Fruit fly (Drosophila melanogaster) whole organism, prepupa: ENCODE results near the gene Cpr65Av.
A peak's percentile ranks its signal among the peaks of the same experiment; 100 is the strongest.

Experiments used
- CG10631 ChIP-seq: fragments of 200-800 bp; sonication (Bioruptor generic); optimal IDR thresholded peaks from 2 replicates; lab custom pipeline; 2016; ENCODE audit warnings: missing biosample characterization, missing genetic modification characterization
- CG10669 ChIP-seq: fragments of 200-800 bp; sonication (Bioruptor generic); optimal IDR thresholded peaks from 3 replicates; lab custom pipeline; 2018; ENCODE audit warnings: missing biosample characterization, mild to moderate bottlenecking, missing genetic modification characterization, moderate library complexity
- CG11294 ChIP-seq: fragments of 200-800 bp; sonication (Bioruptor generic); IDR thresholded peaks from 2 replicates; pipeline ENCODE4 v1.3.6; 2022; ENCODE audit warnings: missing biosample characterization, missing genetic modification characterization
- CG11762 ChIP-seq: fragments of 200-800 bp; sonication (Bioruptor generic); optimal IDR thresholded peaks from 3 replicates; lab custom pipeline; 2016; ENCODE audit warnings: missing biosample characterization, missing genetic modification characterization; ENCODE audit not compliant: insufficient read depth
- CG15336 ChIP-seq: fragments of 200-800 bp; sonication (Bioruptor generic); IDR thresholded peaks from 2 replicates; pipeline ENCODE4 v1.3.6; 2022; ENCODE audit warnings: missing biosample characterization, missing genetic modification characterization
- CG16779 ChIP-seq: fragments of 200-800 bp; sonication (Bioruptor generic); optimal IDR thresholded peaks from 3 replicates; lab custom pipeline; 2017; ENCODE audit warnings: missing biosample characterization, mild to moderate bottlenecking, missing genetic modification characterization
- CG3032 ChIP-seq: fragments of 200-800 bp; optimal IDR thresholded peaks from 2 replicates; lab custom pipeline; 2019; ENCODE audit warnings: missing biosample characterization, mild to moderate bottlenecking, missing genetic modification characterization, moderate library complexity
- CG32006 ChIP-seq: fragments of 200-800 bp; sonication (Bioruptor generic); optimal IDR thresholded peaks from 3 replicates; lab custom pipeline; 2017; ENCODE audit warnings: missing biosample characterization, mild to moderate bottlenecking, missing genetic modification characterization
- CG34406 ChIP-seq: fragments of 200-800 bp; sonication (Bioruptor generic); optimal IDR thresholded peaks from 3 replicates; lab custom pipeline; 2016; ENCODE audit warnings: missing biosample characterization, missing genetic modification characterization
- CG3919 ChIP-seq: fragments of 200-800 bp; sonication (Bioruptor generic); optimal IDR thresholded peaks from 3 replicates; lab custom pipeline; 2016; ENCODE audit warnings: missing biosample characterization, missing genetic modification characterization
- CG4318 ChIP-seq: fragments of 200-800 bp; sonication (Bioruptor generic); optimal IDR thresholded peaks from 3 replicates; lab custom pipeline; 2017; ENCODE audit warnings: missing biosample characterization, mild to moderate bottlenecking, missing genetic modification characterization
- CG6276 ChIP-seq: fragments of 200-800 bp; sonication (Bioruptor generic); optimal IDR thresholded peaks from 2 replicates; lab custom pipeline; 2017; ENCODE audit warnings: missing biosample characterization, mild to moderate bottlenecking, missing genetic modification characterization
- CG6792 ChIP-seq: fragments of 200-800 bp; sonication (Bioruptor generic); optimal IDR thresholded peaks from 3 replicates; lab custom pipeline; 2016; ENCODE audit warnings: missing biosample characterization, missing genetic modification characterization
- CG6808 ChIP-seq: fragments of 200-800 bp; sonication (Bioruptor generic); optimal IDR thresholded peaks from 3 replicates; lab custom pipeline; 2017; ENCODE audit warnings: missing biosample characterization, missing genetic modification characterization, mild to moderate bottlenecking, moderate library complexity, missing genetic modification reagents
- CG6854 ChIP-seq: fragments of 200-800 bp; sonication (Bioruptor generic); optimal IDR thresholded peaks from 2 replicates; lab custom pipeline; 2017; ENCODE audit warnings: missing biosample characterization, mild to moderate bottlenecking, missing genetic modification characterization
- CG7368 ChIP-seq: fragments of 200-800 bp; sonication (Bioruptor generic); optimal IDR thresholded peaks from 3 replicates; lab custom pipeline; 2016; ENCODE audit warnings: missing biosample characterization, missing genetic modification characterization
- CG8319 ChIP-seq: fragments of 200-800 bp; sonication (Bioruptor generic); optimal IDR thresholded peaks from 3 replicates; lab custom pipeline; 2016; ENCODE audit warnings: missing biosample characterization, missing genetic modification characterization
- CG8632 ChIP-seq: fragments of 200-800 bp; sonication (Bioruptor generic); optimal IDR thresholded peaks from 3 replicates; lab custom pipeline; 2016; ENCODE audit warnings: missing biosample characterization, missing genetic modification characterization
- Eip75B ChIP-seq: fragments of 200-800 bp; sonication (Bioruptor generic); optimal IDR thresholded peaks from 3 replicates; lab custom pipeline; 2016; ENCODE audit warnings: missing biosample characterization, missing genetic modification characterization
- Eip78C ChIP-seq: fragments of 200-800 bp; sonication (Bioruptor generic); peaks from one replicate; lab custom pipeline; 2016; ENCODE audit warnings: missing biosample characterization, missing genetic modification characterization
- Ets21C ChIP-seq: fragments of 200-800 bp; sonication (Bioruptor generic); optimal IDR thresholded peaks from 3 replicates; lab custom pipeline; 2016; ENCODE audit warnings: missing biosample characterization, missing genetic modification characterization
- Ets96B ChIP-seq: fragments of 200-800 bp; optimal IDR thresholded peaks from 2 replicates; lab custom pipeline; 2019; ENCODE audit warnings: missing biosample characterization, mild to moderate bottlenecking, missing genetic modification characterization, moderate library complexity
- Hr38 ChIP-seq: sonication (Bioruptor generic); optimal IDR thresholded peaks from 2 replicates; lab custom pipeline; 2016; ENCODE audit warnings: missing biosample characterization, missing genetic modification characterization
- Lpt ChIP-seq: fragments of 200-800 bp; sonication (Bioruptor generic); optimal IDR thresholded peaks from 3 replicates; lab custom pipeline; 2016; ENCODE audit warnings: missing biosample characterization, missing genetic modification characterization
- Met ChIP-seq: fragments of 200-800 bp; sonication (Bioruptor generic); optimal IDR thresholded peaks from 3 replicates; lab custom pipeline; 2016; ENCODE audit warnings: missing biosample characterization, missing genetic modification characterization
- Smox ChIP-seq: fragments of 200-800 bp; sonication (Bioruptor generic); optimal IDR thresholded peaks from 3 replicates; lab custom pipeline; 2016; ENCODE audit warnings: missing biosample characterization, missing genetic modification characterization
- Sox14 ChIP-seq: fragments of 200-800 bp; sonication (Bioruptor generic); optimal IDR thresholded peaks from 3 replicates; lab custom pipeline; 2016; ENCODE audit warnings: missing biosample characterization, missing genetic modification characterization
- Sox15 ChIP-seq: fragments of 200-800 bp; sonication (Bioruptor generic); optimal IDR thresholded peaks from 3 replicates; lab custom pipeline; 2016; ENCODE audit warnings: missing biosample characterization, missing genetic modification characterization
- achi ChIP-seq: fragments of 200-800 bp; sonication (Bioruptor generic); optimal IDR thresholded peaks from 3 replicates; lab custom pipeline; 2016; ENCODE audit warnings: missing biosample characterization, missing genetic modification characterization
- acj6 ChIP-seq: fragments of 200-800 bp; sonication (Bioruptor generic); optimal IDR thresholded peaks from 3 replicates; lab custom pipeline; 2016; ENCODE audit warnings: missing biosample characterization, missing genetic modification characterization
- cyc ChIP-seq: fragments of 200-800 bp; sonication (Bioruptor generic); optimal IDR thresholded peaks from 3 replicates; lab custom pipeline; 2016; ENCODE audit warnings: missing biosample characterization, missing genetic modification characterization
- dac ChIP-seq: fragments of 200-800 bp; sonication (Bioruptor generic); optimal IDR thresholded peaks from 2 replicates; lab custom pipeline; 2017; ENCODE audit warnings: missing biosample characterization, mild to moderate bottlenecking, missing genetic modification characterization
- dsx ChIP-seq: fragments of 200-800 bp; optimal IDR thresholded peaks from 3 replicates; lab custom pipeline; 2019; ENCODE audit warnings: missing biosample characterization, mild to moderate bottlenecking, missing genetic modification characterization, moderate library complexity; ENCODE audit not compliant: poor library complexity, severe bottlenecking
- eg ChIP-seq: fragments of 200-800 bp; sonication (Bioruptor generic); IDR thresholded peaks from 3 replicates; pipeline ENCODE4 v1.3.6; 2022; ENCODE audit warnings: missing biosample characterization, missing genetic modification characterization
- esn ChIP-seq: fragments of 200-800 bp; sonication (Bioruptor generic); optimal IDR thresholded peaks from 2 replicates; lab custom pipeline; 2016; ENCODE audit warnings: missing biosample characterization, mild to moderate bottlenecking, missing genetic modification characterization, moderate library complexity
- fd59A ChIP-seq: fragments of 200-800 bp; sonication (Bioruptor generic); optimal IDR thresholded peaks from 2 replicates; lab custom pipeline; 2017; ENCODE audit warnings: missing biosample characterization, mild to moderate bottlenecking, missing genetic modification characterization, missing genetic modification reagents
- fd85E ChIP-seq: fragments of 200-800 bp; sonication (Bioruptor generic); optimal IDR thresholded peaks from 3 replicates; lab custom pipeline; 2016; ENCODE audit warnings: missing biosample characterization, missing genetic modification characterization
- fkh ChIP-seq: fragments of 200-800 bp; sonication (Bioruptor generic); optimal IDR thresholded peaks from 3 replicates; lab custom pipeline; 2017; ENCODE audit warnings: missing biosample characterization, mild to moderate bottlenecking, missing genetic modification characterization, moderate library complexity
- lz ChIP-seq: fragments of 200-800 bp; sonication (Bioruptor generic); optimal IDR thresholded peaks from 3 replicates; lab custom pipeline; 2016; ENCODE audit warnings: missing biosample characterization, missing genetic modification characterization
- net ChIP-seq: fragments of 200-800 bp; sonication (Bioruptor generic); optimal IDR thresholded peaks from 3 replicates; lab custom pipeline; 2016; ENCODE audit warnings: missing biosample characterization, missing genetic modification characterization
- pdm3 ChIP-seq: fragments of 200-800 bp; sonication (Bioruptor generic); optimal IDR thresholded peaks from 3 replicates; lab custom pipeline; 2016; ENCODE audit warnings: missing biosample characterization, missing genetic modification characterization
- salr ChIP-seq, 2 experiments: fragments of 200-800 bp; sonication (Bioruptor generic); optimal IDR thresholded peaks; 3 replicates each; lab custom pipeline; 2016 to 2018; ENCODE audit warnings: missing biosample characterization in 2 of 2, missing genetic modification characterization in 2 of 2, mild to moderate bottlenecking in 1 of 2
- spab ChIP-seq: fragments of 200-800 bp; sonication (Bioruptor generic); optimal IDR thresholded peaks from 2 replicates; lab custom pipeline; 2017; ENCODE audit warnings: missing biosample characterization, mild to moderate bottlenecking, missing genetic modification characterization, missing genetic modification reagents
- ss ChIP-seq, 2 experiments: fragments of 200-800 bp; sonication (Bioruptor generic); optimal IDR thresholded peaks; 2 replicates in 1 of 2; 3 replicates in 1 of 2; lab custom pipeline; 2017 to 2018; ENCODE audit warnings: mild to moderate bottlenecking in 2 of 2, missing biosample characterization in 2 of 2, missing genetic modification characterization in 2 of 2, moderate library complexity in 1 of 2
- svp ChIP-seq: fragments of 200-800 bp; sonication (Bioruptor generic); peaks from one replicate; lab custom pipeline; 2016; ENCODE audit warnings: missing biosample characterization, missing genetic modification characterization
- vri ChIP-seq: fragments of 200-800 bp; sonication (Bioruptor generic); optimal IDR thresholded peaks from 3 replicates; lab custom pipeline; 2016; ENCODE audit warnings: missing biosample characterization, mild to moderate bottlenecking, missing genetic modification characterization

The Cpr65Av gene

DNA sequence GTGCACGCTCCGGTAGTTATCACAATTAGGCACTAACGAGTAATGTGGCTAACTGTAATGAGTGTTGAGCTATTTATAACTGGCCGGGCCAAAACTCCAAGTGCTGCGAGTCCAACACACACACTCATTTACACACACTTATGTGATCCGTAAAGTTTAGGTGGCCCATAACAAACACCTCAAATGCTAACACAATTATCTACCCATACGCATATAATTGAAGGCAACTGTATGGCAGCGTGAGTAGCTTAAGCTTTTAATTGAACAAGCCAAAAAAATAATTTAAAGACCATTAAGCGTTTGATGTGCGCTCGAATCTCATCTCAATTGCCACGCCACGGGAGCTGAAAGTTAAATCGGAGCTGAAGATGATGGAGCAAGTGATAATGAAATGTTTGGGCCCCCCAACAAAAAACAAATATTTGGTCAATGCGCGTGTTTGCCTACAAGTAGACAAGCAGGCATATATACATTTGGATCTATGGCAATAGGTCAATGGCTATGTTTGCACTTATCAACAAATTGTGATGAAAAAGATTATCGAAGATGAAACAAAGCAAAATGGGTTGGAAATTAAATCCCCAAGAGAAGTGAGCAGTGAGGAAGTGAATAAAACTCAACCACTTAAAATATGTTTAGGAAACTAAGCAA, at the start of gene Cpr65Av:
TSS of gene Cpr65Av (minus strand) at position 51 of the 651 bp plus-strand sequence.
- TF ChIP-seq CG34406 (GFP tag; lab: Kevin White, UChicago) (no peak), fkh (GFP tag; lab: Kevin White, UChicago) (peak; percentile 56)

DNA sequence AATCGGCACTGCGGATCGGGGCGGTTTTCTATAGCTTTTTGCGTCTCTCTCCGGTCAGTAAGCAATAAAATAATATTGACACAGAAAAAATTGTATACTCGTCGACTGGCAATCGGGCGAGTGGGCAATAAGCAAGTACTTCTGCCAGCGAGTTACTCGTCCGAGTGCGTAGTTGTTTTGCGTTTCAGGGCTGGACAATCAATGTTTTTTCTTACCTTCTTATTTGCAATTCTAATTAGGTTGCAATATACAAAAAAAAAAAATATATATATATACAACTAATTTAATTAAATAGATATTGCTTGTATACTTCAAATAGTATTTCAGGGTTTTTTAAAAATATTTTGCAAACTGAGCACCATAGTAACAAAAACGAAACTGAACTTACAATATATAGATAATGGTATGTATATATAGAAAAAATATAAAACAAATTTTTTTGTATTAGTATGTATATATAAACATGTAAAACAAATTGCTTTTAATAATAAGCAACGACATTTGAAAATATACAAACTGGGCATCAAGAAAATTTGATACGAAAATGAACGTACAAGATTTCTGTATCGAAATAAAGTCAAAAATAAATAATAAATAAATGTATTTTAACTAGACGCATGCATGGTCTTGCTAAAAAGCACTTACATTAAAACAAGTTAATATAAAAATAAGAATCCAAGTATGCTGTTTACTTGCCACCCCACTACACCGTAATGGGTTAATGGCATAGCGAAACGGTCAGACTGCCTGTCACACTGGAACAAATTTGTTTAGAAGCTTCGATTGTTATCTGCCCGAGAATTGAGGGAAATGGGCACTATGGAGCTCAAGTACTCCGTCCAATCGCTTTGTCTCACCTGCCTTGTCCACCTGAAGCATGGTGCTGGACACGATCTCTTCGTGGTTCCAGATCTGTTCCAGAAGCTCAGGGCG, 49.5 kb upstream of the Cpr65Av start, which contains the start of the genes D19A and CG7386:
TSS of gene D19A (minus strand) at position 129 of the 933 bp plus-strand sequence.
TSS of gene CG7386 (plus strand) at position 751 of the 933 bp plus-strand sequence.
- TF ChIP-seq net (GFP tag; lab: Kevin White, UChicago) (no peak), Sox14 (peak; percentile 50), eg (GFP tag; lab: Robert Waterston, UW) (peak; percentile 53; the same call in 2 of the 3 replicates), esn (GFP tag; lab: Kevin White, UChicago) (peak; percentile 67), CG7368 (GFP tag; lab: Kevin White, UChicago) (no peak), dsx (GFP tag; lab: Kevin White, UChicago) (peak; percentile 19), CG3919 (GFP tag; lab: Kevin White, UChicago) (peak; percentile 48), ss (GFP tag; optimal IDR thresholded peaks at IDR 0.05; lab: Kevin White, UChicago) (peak; percentile 17 to 35), Sox15 (peak; percentile 20), spab (GFP tag; lab: Kevin White, UChicago) (no peak), achi (GFP tag; lab: Kevin White, UChicago) (peak; percentile 56), Lpt (GFP tag; lab: Kevin White, UChicago) (peak; percentile 10), acj6 (GFP tag; lab: Kevin White, UChicago) (peak; percentile 42), lz (GFP tag; lab: Kevin White, UChicago) (peak; percentile 56), CG8632 (GFP tag; lab: Kevin White, UChicago) (peak; percentile 32), vri (GFP tag; lab: Kevin White, UChicago) (no peak), CG10669 (no peak), fkh (GFP tag; lab: Kevin White, UChicago) (peak; percentile 89), CG32006 (GFP tag; lab: Kevin White, UChicago) (peak; percentile 56), Smox (GFP tag; lab: Kevin White, UChicago) (no peak), CG8319 (GFP tag; lab: Kevin White, UChicago) (no peak), dac (GFP tag; lab: Kevin White, UChicago) (no peak), cyc (GFP tag; lab: Kevin White, UChicago) (peak; percentile 46), Eip75B (GFP tag; lab: Kevin White, UChicago) (no peak), CG4318 (GFP tag; lab: Kevin White, UChicago) (no peak), Eip78C (GFP tag; lab: Kevin White, UChicago) (peak; percentile 61), CG11762 (peak; percentile 25), CG15336 (GFP tag; lab: Robert Waterston, UW) (peak; percentile 50), CG6808 (no peak), CG16779 (tag; lab: Kevin White, UChicago) (no peak), Ets21C (GFP tag; lab: Kevin White, UChicago) (peak; percentile 46), CG10631 (GFP tag; lab: Kevin White, UChicago) (peak; percentile 58), Met (peak; percentile 59), fd59A (GFP tag; lab: Kevin White, UChicago) (peak; percentile 1), Ets96B (tag; lab: Kevin White, UChicago) (peak; percentile 11), Hr38 (no peak), CG6276 (GFP tag; lab: Kevin White, UChicago) (no peak), svp (GFP tag; lab: Kevin White, UChicago) (peak; percentile 89), CG34406 (GFP tag; lab: Kevin White, UChicago) (peak; percentile 38), CG6854 (GFP tag; lab: Kevin White, UChicago) (no peak), CG3032 (tag; lab: Kevin White, UChicago) (peak; percentile 42), fd85E (no peak), pdm3 (GFP tag; lab: Kevin White, UChicago) (peak; percentile 69), CG6792 (GFP tag; lab: Kevin White, UChicago) (peak; percentile 34), salr (GFP tag; optimal IDR thresholded peaks at IDR 0.05; lab: Kevin White, UChicago) (peak in 1 of 2 experiments; percentile 40), CG11294 (GFP tag; lab: Robert Waterston, UW) (no peak)
